Fruit fly (Drosophila melanogaster) whole organism, embryonic: Measurements from ENCODE around the gene Dbx.

Experiments used
- CG11504 ChIP-seq: fragments of 200-800 bp; sonication (Bioruptor generic); optimal IDR thresholded peaks from 3 replicates; lab custom pipeline; 2019; ENCODE audit warnings: missing biosample characterization, mild to moderate bottlenecking, missing genetic modification characterization, moderate library complexity
- CG14441 ChIP-seq: fragments of 200-800 bp; sonication (Bioruptor generic); IDR thresholded peaks from 2 replicates; pipeline ENCODE4 v1.3.6; 2022; ENCODE audit warnings: missing biosample characterization, missing genetic modification characterization
- CG15011 ChIP-seq: fragments of 200-800 bp; sonication (Bioruptor generic); optimal IDR thresholded peaks from 3 replicates; lab custom pipeline; 2018; ENCODE audit warnings: missing biosample characterization, mild to moderate bottlenecking, missing genetic modification characterization
- CG1832 ChIP-seq: fragments of 200-800 bp; sonication (Bioruptor generic); optimal IDR thresholded peaks from 2 replicates; lab custom pipeline; 2017; ENCODE audit warnings: missing biosample characterization, mild to moderate bottlenecking, missing genetic modification characterization, inconsistent platforms
- CG31388 ChIP-seq: fragments of 200-800 bp; sonication (Bioruptor generic); optimal IDR thresholded peaks from 2 replicates; lab custom pipeline; 2016; ENCODE audit warnings: missing biosample characterization, missing genetic modification characterization
- CG42726 ChIP-seq: fragments of 200-800 bp; sonication (Bioruptor generic); IDR thresholded peaks from 2 replicates; pipeline ENCODE4 v1.3.6; 2022; ENCODE audit warnings: missing biosample characterization, missing genetic modification characterization; ENCODE audit not compliant: partially characterized antibody
- CG4282 ChIP-seq: fragments of 200-800 bp; sonication (Bioruptor generic); optimal IDR thresholded peaks from 2 replicates; lab custom pipeline; 2016; ENCODE audit warnings: missing biosample characterization, missing genetic modification characterization
- CG4360 ChIP-seq: fragments of 200-800 bp; sonication (Bioruptor generic); IDR thresholded peaks from 2 replicates; pipeline ENCODE4 v1.3.6; 2022; ENCODE audit warnings: missing biosample characterization, missing genetic modification characterization
- CG9932 ChIP-seq: fragments of 200-800 bp; sonication (Bioruptor generic); IDR thresholded peaks from 2 replicates; pipeline ENCODE4 v1.3.6; 2022; ENCODE audit warnings: missing biosample characterization, missing genetic modification characterization
- D ChIP-seq, 2 experiments: fragments of 200-800 bp in 1 of 2; fragments of >200 bp in 1 of 2; sonication (Bioruptor generic) in 1 of 2; optimal IDR thresholded peaks; 2 replicates in 1 of 2; 3 replicates in 1 of 2; lab custom pipeline; 2017; ENCODE audit warnings: mild to moderate bottlenecking in 1 of 2, missing biosample characterization in 1 of 2, missing genetic modification characterization in 1 of 2, missing genetic modification reagents in 1 of 2
- Dbx ChIP-seq: fragments of 200-800 bp; sonication (Bioruptor generic); IDR thresholded peaks from 3 replicates; pipeline ENCODE4 v1.3.6; 2022; ENCODE audit warnings: missing biosample characterization, missing genetic modification characterization
- Elba2 ChIP-seq: fragments of 200-800 bp; sonication (Bioruptor generic); optimal IDR thresholded peaks from 3 replicates; lab custom pipeline; 2016; ENCODE audit warnings: missing biosample characterization, missing genetic modification characterization
- Fer3 ChIP-seq: fragments of 200-800 bp; sonication (Bioruptor generic); optimal IDR thresholded peaks from 2 replicates; lab custom pipeline; 2018; ENCODE audit warnings: missing biosample characterization, mild to moderate bottlenecking, missing genetic modification characterization, moderate library complexity
- GATAe ChIP-seq: fragments of 200-800 bp; sonication (Bioruptor generic); conservative IDR thresholded peaks from 2 replicates; pipeline ENCODE4 v1.3.6; 2022; ENCODE audit warnings: missing biosample characterization, missing genetic modification characterization
- Gug ChIP-seq: fragments of 200-800 bp; sonication (Bioruptor generic); IDR thresholded peaks from 4 replicates; pipeline ENCODE4 v1.3.6; 2022; ENCODE audit warnings: missing biosample characterization, missing genetic modification characterization
- HLH54F ChIP-seq: fragments of 200-800 bp; sonication (Bioruptor generic); optimal IDR thresholded peaks from 3 replicates; lab custom pipeline; 2016; ENCODE audit warnings: missing biosample characterization, missing genetic modification characterization
- Kr ChIP-seq: fragments of 200-800 bp; sonication (Bioruptor generic); optimal IDR thresholded peaks from 2 replicates; lab custom pipeline; 2017; ENCODE audit warnings: missing biosample characterization, mild to moderate bottlenecking, missing genetic modification characterization
- Nf-YA ChIP-seq: fragments of 200-800 bp; sonication (Bioruptor generic); IDR thresholded peaks from 2 replicates; pipeline ENCODE4 v1.3.6; 2022; ENCODE audit warnings: missing biosample characterization, missing genetic modification characterization
- Nf-YB ChIP-seq: fragments of 200-800 bp; sonication (Bioruptor generic); optimal IDR thresholded peaks from 3 replicates; lab custom pipeline; 2019; ENCODE audit warnings: missing biosample characterization, mild to moderate bottlenecking, missing genetic modification characterization, moderate library complexity
- Nf-YC ChIP-seq: fragments of 200-800 bp; optimal IDR thresholded peaks from 3 replicates; lab custom pipeline; 2019; ENCODE audit warnings: missing biosample characterization, mild to moderate bottlenecking, missing genetic modification characterization, moderate library complexity
- Ptx1 ChIP-seq: fragments of 200-800 bp; sonication (Bioruptor generic); IDR thresholded peaks from 2 replicates; pipeline ENCODE4 v1.3.6; 2022; ENCODE audit warnings: missing biosample characterization, missing genetic modification characterization
- Trl ChIP-seq, 3 experiments: fragments of >200 bp in 2 of 3; fragments of 200-800 bp in 1 of 3; sonication (Bioruptor generic) in 1 of 3; optimal IDR thresholded peaks; 2 replicates in 1 of 3; 3 replicates in 2 of 3; lab custom pipeline; 2016 to 2017; ENCODE audit warnings: missing biosample characterization in 1 of 3, missing genetic modification characterization in 1 of 3
- Xrp1 ChIP-seq: fragments of 200-800 bp; sonication (Bioruptor generic); IDR thresholded peaks from 2 replicates; pipeline ENCODE4 v1.3.6; 2022; ENCODE audit warnings: missing biosample characterization, missing genetic modification characterization
- bcd ChIP-seq: fragments of 200-800 bp; sonication (Bioruptor generic); optimal IDR thresholded peaks from 2 replicates; lab custom pipeline; 2017; ENCODE audit warnings: missing biosample characterization, mild to moderate bottlenecking, missing genetic modification characterization
- cg ChIP-seq: fragments of 200-800 bp; sonication (Bioruptor generic); optimal IDR thresholded peaks from 3 replicates; lab custom pipeline; 2019; ENCODE audit warnings: missing biosample characterization, mild to moderate bottlenecking, missing genetic modification characterization, moderate library complexity
- ci ChIP-seq: fragments of 200-800 bp; sonication (Bioruptor generic); IDR thresholded peaks from 3 replicates; pipeline ENCODE4 v1.3.6; 2022; ENCODE audit warnings: missing biosample characterization, missing genetic modification characterization
- eve ChIP-seq, 2 experiments: fragments of >200 bp; optimal IDR thresholded peaks; 2 replicates each; lab custom pipeline; 2017; ENCODE audit warnings: missing biosample characterization in 2 of 2, missing genetic modification characterization in 2 of 2
- gro ChIP-seq: fragments of 200-800 bp; sonication (Bioruptor generic); optimal IDR thresholded peaks from 2 replicates; lab custom pipeline; 2016; ENCODE audit warnings: missing biosample characterization, missing genetic modification characterization
- lov ChIP-seq, 2 experiments: fragments of 200-800 bp in 1 of 2; fragments of >200 bp in 1 of 2; sonication (Bioruptor generic) in 1 of 2; IDR thresholded peaks in 1 of 2; optimal IDR thresholded peaks in 1 of 2; 2 replicates in 1 of 2; 3 replicates in 1 of 2; pipeline versions ENCODE4 v1.3.6 to Lab custom; 2017 to 2022; ENCODE audit warnings: missing biosample characterization in 1 of 2, missing genetic modification characterization in 1 of 2
- pan ChIP-seq, 4 experiments: fragments of >200 bp in 3 of 4; fragments of 200-800 bp in 1 of 4; sonication (Bioruptor generic) in 1 of 4; optimal IDR thresholded peaks in 3 of 4; IDR thresholded peaks in 1 of 4; 2 replicates each; pipeline versions ENCODE4 v1.3.6 to Lab custom; 2017 to 2022; ENCODE audit warnings: missing biosample characterization in 2 of 4, missing genetic modification characterization in 2 of 4, mixed read lengths in 1 of 4
- pros ChIP-seq: fragments of 200-800 bp; sonication (Bioruptor generic); optimal IDR thresholded peaks from 3 replicates; lab custom pipeline; 2019; ENCODE audit warnings: missing biosample characterization, mild to moderate bottlenecking, missing genetic modification characterization, moderate library complexity
- sc ChIP-seq, 3 experiments: fragments of >200 bp in 2 of 3; fragments of 200-800 bp in 1 of 3; sonication (Bioruptor generic) in 1 of 3; optimal IDR thresholded peaks; 2 replicates in 2 of 3; 3 replicates in 1 of 3; lab custom pipeline; 2017; ENCODE audit warnings: mild to moderate bottlenecking in 1 of 3, missing biosample characterization in 1 of 3, missing genetic modification characterization in 1 of 3, missing genetic modification reagents in 1 of 3
- seq ChIP-seq: fragments of 200-800 bp; sonication (Bioruptor generic); IDR thresholded peaks from 2 replicates; pipeline ENCODE4 v1.3.6; 2022; ENCODE audit warnings: missing biosample characterization, missing genetic modification characterization
- sisA ChIP-seq: fragments of 200-800 bp; sonication (Bioruptor generic); IDR thresholded peaks from 2 replicates; pipeline ENCODE4 v1.3.6; 2022; ENCODE audit warnings: missing biosample characterization, missing genetic modification characterization
- tll ChIP-seq, 2 experiments: fragments of 200-800 bp in 1 of 2; fragments of >200 bp in 1 of 2; sonication (Bioruptor generic) in 1 of 2; optimal IDR thresholded peaks; 2 replicates each; lab custom pipeline; 2017 to 2019; ENCODE audit warnings: missing biosample characterization in 2 of 2, missing genetic modification characterization in 2 of 2, mild to moderate bottlenecking in 1 of 2, moderate library complexity in 1 of 2
- usp ChIP-seq: fragments of >200 bp; optimal IDR thresholded peaks from 2 replicates; lab custom pipeline; 2017; ENCODE audit warnings: missing biosample characterization, missing genetic modification characterization

Gene Dbx

DNA sequence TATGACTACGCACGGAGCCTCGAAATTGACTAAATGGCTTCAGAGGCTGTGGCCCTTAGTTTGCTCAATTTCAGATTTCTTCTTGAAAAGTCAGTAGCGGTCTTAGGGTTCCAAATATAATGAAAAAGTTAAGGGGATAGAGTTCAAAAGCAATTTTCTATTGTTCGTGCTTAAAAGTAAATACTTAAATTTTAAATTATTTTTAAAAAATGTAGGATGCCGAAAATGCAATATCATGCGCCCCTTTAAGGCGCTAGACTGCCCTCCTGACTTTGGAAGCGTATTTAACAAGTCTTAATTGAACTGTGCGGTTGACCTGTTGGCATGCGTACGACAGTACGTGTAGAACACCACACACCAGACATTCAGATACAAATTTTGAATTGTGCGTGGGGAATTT, 6.4 kb upstream of the Dbx start (continued):
- TF ChIP-seq Gug (GFP tag; lab: Robert Waterston, UW) (0 out of 4 replicates have a peak, but pooled peaks have one; percentile 13), usp (GFP tag; lab: Kevin White, UChicago) (no peak), CG11504 (tag; lab: Kevin White, UChicago) (no peak), CG9932 (0 out of 2 replicates have a peak, but pooled peaks have one; percentile 7), CG14441 (peak; percentile 44; the same call in 1 of the 2 replicates), CG15011 (GFP tag; lab: Kevin White, UChicago) (no peak), CG42726 (GFP tag; lab: Robert Waterston, UW) (no peak), Xrp1 (0 out of 2 replicates have a peak, but pooled peaks have one; percentile 47), HLH54F (GFP tag; lab: Kevin White, UChicago) (no peak), Ptx1 (GFP tag; lab: Robert Waterston, UW) (peak; percentile 43; the same call in 1 of the 2 replicates), GATAe (GFP tag; lab: Robert Waterston, UW) (no peak), sisA (GFP tag; lab: Robert Waterston, UW) (0 out of 2 replicates have a peak, but pooled peaks have one; percentile 13), gro (GFP tag; lab: Kevin White, UChicago) (no peak)

- TF ChIP-seq D (optimal IDR thresholded peaks at IDR 0.05; lab: Kevin White, UChicago) (peak; percentile 49), D (GFP tag; optimal IDR thresholded peaks at IDR 0.05; lab: Kevin White, UChicago) (no peak), pros (GFP tag; lab: Kevin White, UChicago) (peak; percentile 50), Kr (GFP tag; lab: Kevin White, UChicago) (peak; percentile 25), CG4360 (GFP tag; lab: Robert Waterston, UW) (peak; percentile 44; the same call in 1 of the 2 replicates), eve (GFP tag; optimal IDR thresholded peaks at IDR 0.05; lab: Kevin White, UChicago) (no peak), cg (GFP tag; lab: Kevin White, UChicago) (no peak), tll (GFP tag; optimal IDR thresholded peaks at IDR 0.05; lab: Kevin White, UChicago) (peak in 1 of 2 experiments; percentile 55)
- TF ChIP-seq, all 482 proteins: peak for 5
Measured at dm6 chr3L:1916617-1917016, 4.5 kb upstream of the Dbx start.

DNA sequence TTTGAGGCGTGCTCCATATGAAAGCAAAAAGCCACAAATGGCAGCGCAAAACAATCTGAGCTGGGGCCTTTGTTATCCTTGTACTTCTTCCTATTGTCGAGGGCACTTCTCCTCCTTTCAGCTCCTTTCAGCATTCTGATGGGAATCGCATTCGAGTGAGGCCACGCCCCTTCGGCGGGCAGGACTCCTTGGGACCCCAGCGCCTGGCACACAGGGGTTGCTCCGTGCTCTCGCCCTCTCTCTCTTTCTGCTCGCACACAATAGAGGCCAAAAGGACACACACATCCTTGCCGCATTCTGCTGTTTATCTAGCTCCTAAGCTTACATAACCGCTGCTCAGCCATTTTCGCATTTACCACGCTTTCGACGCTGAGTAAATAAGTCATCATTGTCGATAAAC, 1.1 kb upstream of the Dbx start:
- TF ChIP-seq Trl (optimal IDR thresholded peaks at IDR 0.05; lab: Kevin White, UChicago) (peak in 1 of 2 experiments; percentile 36), Trl (GFP tag; optimal IDR thresholded peaks at IDR 0.05; lab: Kevin White, UChicago) (no peak), CG1832 (peak; percentile 35), sc (optimal IDR thresholded peaks at IDR 0.05; lab: Kevin White, UChicago) (no peak), sc (GFP tag; optimal IDR thresholded peaks at IDR 0.05; lab: Kevin White, UChicago) (no peak), lov (optimal IDR thresholded peaks at IDR 0.05; lab: Kevin White, UChicago) (no peak), lov (GFP tag; IDR thresholded peaks at IDR 0.05; lab: Robert Waterston, UW) (0 out of 3 replicates have a peak, but pooled peaks have one; percentile 13), Elba2 (GFP tag; lab: Kevin White, UChicago) (peak; percentile 74), CG4282 (no peak), pan (optimal IDR thresholded peaks at IDR 0.05; lab: Kevin White, UChicago) (no peak), pan (GFP tag; optimal IDR thresholded peaks at IDR 0.05 in 1 of 2, IDR thresholded peaks at IDR 0.05 in 1 of 2) (no peak), bcd (GFP tag; lab: Kevin White, UChicago) (no peak), Nf-YB (GFP tag; lab: Kevin White, UChicago) (peak; percentile 85), Fer3 (no peak), seq (GFP tag; lab: Robert Waterston, UW) (peak; percentile 26; the same call in 1 of the 2 replicates), Nf-YA (0 out of 2 replicates have a peak, but pooled peaks have one; percentile 34), CG31388 (GFP tag; lab: Kevin White, UChicago) (no peak), Dbx (GFP tag; lab: Robert Waterston, UW) (0 out of 3 replicates have a peak, but pooled peaks have one; percentile 35), Nf-YC (tag; lab: Kevin White, UChicago) (peak; percentile 82), ci (GFP tag; lab: Robert Waterston, UW) (0 out of 3 replicates have a peak, but pooled peaks have one; percentile 34)
